Worm (Caenorhabditis elegans) whole organism, L4 larva: ENCODE measurements around the gene T21B10.3.

Source experiments
- F26F4.8 ChIP-seq: fragments of 200-800 bp; sonication (Bioruptor generic); conservative IDR thresholded peaks from 2 replicates; pipeline ENCODE4 v1.3.6; 2022; ENCODE audit warnings: missing genetic modification characterization, missing compliant biosample characterization
- F37D6.2 ChIP-seq: sonication (generic microtip); optimal IDR thresholded peaks from 2 replicates; lab custom pipeline; 2016; ENCODE audit warnings: mild to moderate bottlenecking, missing genetic modification characterization, missing compliant biosample characterization
- F44E2.7 ChIP-seq: fragments of 200-800 bp; sonication (Bioruptor generic); IDR thresholded peaks from 2 replicates; pipeline ENCODE4 v2.1.2; 2022; ENCODE audit warnings: missing genetic modification characterization, missing compliant biosample characterization
- F49E8.2 ChIP-seq: sonication (generic microtip); optimal IDR thresholded peaks from 2 replicates; lab custom pipeline; 2016; ENCODE audit warnings: missing compliant biosample characterization, mild to moderate bottlenecking, missing genetic modification characterization, borderline replicate concordance
- T26A8.4 ChIP-seq: fragments of 200-800 bp; sonication (Bioruptor generic); IDR thresholded peaks from 2 replicates; pipeline ENCODE4 v1.3.6; 2022; ENCODE audit warnings: missing genetic modification characterization, missing compliant biosample characterization
- Y105C5A.15 ChIP-seq: fragments of 200-800 bp; sonication (Bioruptor generic); IDR thresholded peaks from 2 replicates; pipeline ENCODE4 v1.3.6; 2022; ENCODE audit warnings: missing genetic modification characterization, missing compliant biosample characterization
- Y48G9A.11 ChIP-seq: fragments of 200-800 bp; sonication (Bioruptor generic); IDR thresholded peaks from 2 replicates; pipeline ENCODE4 v1.3.6; 2022; ENCODE audit warnings: missing genetic modification reagents, missing genetic modification characterization, missing compliant biosample characterization
- Y75B8A.6 ChIP-seq: fragments of 200-800 bp; sonication (Bioruptor generic); IDR thresholded peaks from 2 replicates; pipeline ENCODE4 v1.3.6; 2022; ENCODE audit warnings: missing genetic modification reagents, missing genetic modification characterization, missing compliant biosample characterization
- ZK337.2 ChIP-seq: fragments of 200-800 bp; sonication (Bioruptor generic); IDR thresholded peaks from 2 replicates; pipeline ENCODE4 v1.3.6; 2022; ENCODE audit warnings: missing genetic modification reagents, missing genetic modification characterization, missing compliant biosample characterization
- ZK546.5 ChIP-seq, 2 experiments: sonication (generic microtip); optimal IDR thresholded peaks; 2 replicates each; lab custom pipeline; 2017; ENCODE audit warnings: missing biosample characterization in 2 of 2, missing genetic modification characterization in 2 of 2
- aha-1 ChIP-seq: fragments of 150-350 bp; peaks from one replicate; lab custom pipeline; 2014; ENCODE audit warnings: missing biosample characterization, missing genetic modification characterization
- aly-2 ChIP-seq: sonication (generic microtip); optimal IDR thresholded peaks from 2 replicates; lab custom pipeline; 2018; ENCODE audit warnings: missing biosample characterization, missing genetic modification characterization
- arid-1 ChIP-seq: fragments of 200-800 bp; sonication (Bioruptor generic); conservative IDR thresholded peaks from 2 replicates; pipeline ENCODE4 v1.3.6; 2022; ENCODE audit warnings: missing genetic modification reagents, missing genetic modification characterization, missing compliant biosample characterization
- attf-4 ChIP-seq: sonication (generic microtip); optimal IDR thresholded peaks from 3 replicates; lab custom pipeline; 2017; ENCODE audit warnings: missing biosample characterization, missing genetic modification characterization
- ceh-28 ChIP-seq: fragments of 150-350 bp; optimal IDR thresholded peaks from 2 replicates; lab custom pipeline; 2014; ENCODE audit warnings: missing biosample characterization, missing genetic modification reagents, missing genetic modification characterization
- ceh-32 ChIP-seq: sonication (generic microtip); optimal IDR thresholded peaks from 2 replicates; lab custom pipeline; 2016; ENCODE audit warnings: mild to moderate bottlenecking, missing genetic modification characterization, missing compliant biosample characterization; ENCODE audit not compliant: poor library complexity
- ceh-44 ChIP-seq: fragments of 200-800 bp; sonication (Bioruptor generic); IDR thresholded peaks from 2 replicates; pipeline ENCODE4 v1.3.6; 2022; ENCODE audit warnings: missing genetic modification reagents, missing genetic modification characterization, missing compliant biosample characterization
- ceh-62 ChIP-seq: sonication (generic microtip); optimal IDR thresholded peaks from 2 replicates; lab custom pipeline; 2017; ENCODE audit warnings: missing biosample characterization, missing genetic modification characterization
- ceh-82 ChIP-seq: sonication (generic microtip); optimal IDR thresholded peaks from 2 replicates; lab custom pipeline; 2017; ENCODE audit warnings: missing biosample characterization, missing genetic modification characterization
- ces-1 ChIP-seq: fragments of 150-350 bp; sonication (generic microtip); optimal IDR thresholded peaks from 4 replicates; lab custom pipeline; 2014; ENCODE audit warnings: missing biosample characterization, missing genetic modification reagents, missing genetic modification characterization
- daf-19 ChIP-seq: fragments of 200-800 bp; sonication (Bioruptor generic); conservative IDR thresholded peaks from 2 replicates; pipeline ENCODE4 v1.3.6; 2022; ENCODE audit warnings: missing genetic modification characterization, missing compliant biosample characterization
- dmd-6 ChIP-seq: fragments of 200-800 bp; sonication (Bioruptor generic); IDR thresholded peaks from 2 replicates; pipeline ENCODE4 v1.3.6; 2022; ENCODE audit warnings: missing genetic modification reagents, missing genetic modification characterization, missing compliant biosample characterization
- dmd-8 ChIP-seq: fragments of 200-800 bp; sonication (Bioruptor generic); IDR thresholded peaks from 2 replicates; pipeline ENCODE4 v1.3.6; 2022; ENCODE audit warnings: missing genetic modification characterization, missing compliant biosample characterization
- dmd-9 ChIP-seq: fragments of 200-800 bp; sonication (Bioruptor generic); IDR thresholded peaks from 2 replicates; pipeline ENCODE4 v1.3.6; 2022; ENCODE audit warnings: missing genetic modification reagents, missing genetic modification characterization, missing compliant biosample characterization
- fkh-10 ChIP-seq: fragments of 150-350 bp; optimal IDR thresholded peaks from 2 replicates; lab custom pipeline; 2014; ENCODE audit warnings: missing biosample characterization, missing genetic modification reagents, missing genetic modification characterization
- gei-8 ChIP-seq: fragments of 200-800 bp; sonication (Bioruptor generic); optimal IDR thresholded peaks from 2 replicates; lab custom pipeline; 2018; ENCODE audit warnings: mild to moderate bottlenecking, missing genetic modification characterization, missing compliant biosample characterization
- hif-1 ChIP-seq, 2 experiments: sonication (generic microtip); optimal IDR thresholded peaks; 2 replicates each; lab custom pipeline; 2016 to 2017; ENCODE audit warnings: missing compliant biosample characterization in 2 of 2, missing genetic modification characterization in 2 of 2, missing genetic modification reagents in 2 of 2, missing genotype in 2 of 2, mild to moderate bottlenecking in 1 of 2
- jun-1 ChIP-seq: fragments of 150-350 bp; optimal IDR thresholded peaks from 2 replicates; lab custom pipeline; 2014; ENCODE audit warnings: missing biosample characterization, missing genetic modification reagents, missing genetic modification characterization
- lin-15B ChIP-seq: fragments of 150-350 bp; sonication (generic microtip); optimal IDR thresholded peaks from 3 replicates; lab custom pipeline; 2014; ENCODE audit warnings: missing biosample characterization, missing genetic modification characterization
- lin-38 ChIP-seq: fragments of 200-800 bp; sonication (Bioruptor generic); IDR thresholded peaks from 2 replicates; pipeline ENCODE4 v1.3.6; 2022; ENCODE audit warnings: missing genetic modification reagents, missing genetic modification characterization, missing compliant biosample characterization
- mdl-1 ChIP-seq, 2 experiments: fragments of 150-350 bp in 1 of 2; sonication (generic microtip) in 1 of 2; optimal IDR thresholded peaks; 2 replicates each; lab custom pipeline; 2014 to 2017; ENCODE audit warnings: missing biosample characterization in 2 of 2, missing genetic modification characterization in 2 of 2
- mep-1 ChIP-seq: fragments of 150-350 bp; sonication (generic microtip); optimal IDR thresholded peaks from 3 replicates; lab custom pipeline; 2014; ENCODE audit warnings: missing biosample characterization, missing genetic modification characterization
- mxl-3 ChIP-seq: fragments of 200-800 bp; sonication (Bioruptor generic); optimal IDR thresholded peaks from 2 replicates; lab custom pipeline; 2018; ENCODE audit warnings: mild to moderate bottlenecking, missing genetic modification characterization, missing compliant biosample characterization
- nhr-10 ChIP-seq: fragments of 150-350 bp; optimal IDR thresholded peaks from 2 replicates; lab custom pipeline; 2014; ENCODE audit warnings: missing biosample characterization, missing genetic modification characterization
- nhr-11 ChIP-seq: fragments of 150-350 bp; optimal IDR thresholded peaks from 2 replicates; lab custom pipeline; 2014; ENCODE audit warnings: missing biosample characterization, missing genetic modification characterization
- nhr-111 ChIP-seq: fragments of 200-800 bp; sonication (Bioruptor generic); optimal IDR thresholded peaks from 2 replicates; lab custom pipeline; 2018; ENCODE audit warnings: mild to moderate bottlenecking, missing genetic modification characterization, missing compliant biosample characterization
- nhr-28 ChIP-seq: fragments of 150-350 bp; optimal IDR thresholded peaks from 2 replicates; lab custom pipeline; 2014; ENCODE audit warnings: missing biosample characterization, missing genetic modification characterization
- nhr-42 ChIP-seq: fragments of 200-800 bp; sonication (Bioruptor generic); IDR thresholded peaks from 2 replicates; pipeline ENCODE4 v1.3.6; 2022; ENCODE audit warnings: missing genetic modification characterization, missing compliant biosample characterization
- nhr-6 ChIP-seq: fragments of 150-350 bp; optimal IDR thresholded peaks from 2 replicates; lab custom pipeline; 2014; ENCODE audit warnings: missing biosample characterization, missing genetic modification characterization
- nhr-76 ChIP-seq: fragments of 150-350 bp; optimal IDR thresholded peaks from 2 replicates; lab custom pipeline; 2014; ENCODE audit warnings: missing biosample characterization, missing genetic modification characterization
- nhr-77 ChIP-seq: fragments of 150-350 bp; optimal IDR thresholded peaks from 2 replicates; lab custom pipeline; 2014; ENCODE audit warnings: missing biosample characterization, missing genetic modification characterization
- pha-4 ChIP-seq, 2 experiments: fragments of 150-350 bp in 1 of 2; fragments of 200-800 bp in 1 of 2; sonication (Bioruptor generic) in 1 of 2; IDR thresholded peaks in 1 of 2; optimal IDR thresholded peaks in 1 of 2; 2 replicates each; pipeline versions ENCODE4 v1.3.6 to Lab custom; 2014 to 2022; ENCODE audit warnings: missing genetic modification characterization in 2 of 2, missing genetic modification reagents in 2 of 2, missing biosample characterization in 1 of 2, missing compliant biosample characterization in 1 of 2
- rbr-2 ChIP-seq: sonication (generic microtip); optimal IDR thresholded peaks from 2 replicates; lab custom pipeline; 2016; ENCODE audit warnings: missing genotype, missing genetic modification characterization, missing compliant biosample characterization
- sdz-12 ChIP-seq: fragments of 200-800 bp; sonication (Bioruptor generic); optimal IDR thresholded peaks from 2 replicates; lab custom pipeline; 2018; ENCODE audit warnings: mild to moderate bottlenecking, missing genetic modification characterization, missing compliant biosample characterization
- snpc-1.2 ChIP-seq: fragments of 200-800 bp; sonication (Bioruptor generic); IDR thresholded peaks from 2 replicates; pipeline ENCODE4 v1.3.6; 2022; ENCODE audit warnings: missing genetic modification reagents, missing genetic modification characterization, missing compliant biosample characterization
- spr-1 ChIP-seq: sonication (generic microtip); optimal IDR thresholded peaks from 2 replicates; lab custom pipeline; 2016; ENCODE audit warnings: mild to moderate bottlenecking, missing genetic modification characterization, missing compliant biosample characterization
- tag-97 ChIP-seq: fragments of 200-800 bp; sonication (Bioruptor generic); IDR thresholded peaks from 2 replicates; pipeline ENCODE4 v1.3.6; 2022; ENCODE audit warnings: missing genetic modification characterization, missing compliant biosample characterization
- tra-1 ChIP-seq: fragments of 200-800 bp; sonication (Bioruptor generic); IDR thresholded peaks from 2 replicates; pipeline ENCODE4 v1.3.6; 2022; ENCODE audit warnings: missing genetic modification reagents, missing genetic modification characterization, missing compliant biosample characterization
- unc-62 ChIP-seq, 3 experiments: fragments of 150-350 bp in 1 of 3; sonication (generic microtip); optimal IDR thresholded peaks in 2 of 3; peaks in 1 of 3; 1 replicate in 1 of 3; 2 replicates in 2 of 3; lab custom pipeline; 2014 to 2017; ENCODE audit warnings: missing biosample characterization in 3 of 3, missing genetic modification characterization in 3 of 3, missing genetic modification reagents in 3 of 3, missing genotype in 1 of 3
- zag-1 ChIP-seq: fragments of 150-350 bp; optimal IDR thresholded peaks from 2 replicates; lab custom pipeline; 2014; ENCODE audit warnings: missing biosample characterization, missing genetic modification characterization
- zfp-2 ChIP-seq: sonication (generic microtip); optimal IDR thresholded peaks from 2 replicates; lab custom pipeline; 2016; ENCODE audit warnings: mild to moderate bottlenecking, missing genetic modification characterization, missing compliant biosample characterization
- ztf-7 ChIP-seq: fragments of 150-350 bp; optimal IDR thresholded peaks from 2 replicates; lab custom pipeline; 2014; ENCODE audit warnings: missing biosample characterization, missing genetic modification characterization

T21B10.3 gene

ce11 chrII:8959081-8959480 is 24.9 kb downstream of the T21B10.3 start (continued):
- TF ChIP-seq aly-2 (no peak), Y48G9A.11 (GFP tag; lab: Robert Waterston, UW) (no peak), zag-1 (tag; lab: Kevin White, UChicago) (no peak), ceh-44 (GFP tag; lab: Robert Waterston, UW) (no peak), lin-38 (GFP tag; lab: Robert Waterston, UW) (no peak), ceh-82 (no peak), Y105C5A.15 (GFP tag; lab: Robert Waterston, UW) (no peak), snpc-1.2 (GFP tag; lab: Robert Waterston, UW) (no peak), ZK337.2 (GFP tag; lab: Robert Waterston, UW) (no peak), zfp-2 (tag; lab: Kevin White, UChicago) (no peak), nhr-11 (tag; lab: Kevin White, UChicago) (peak; percentile 46), ZK546.5 (tag; optimal IDR thresholded peaks at IDR 0.05; lab: Kevin White, UChicago) (no peak), jun-1 (no peak), mdl-1 (tag; optimal IDR thresholded peaks at IDR 0.05; lab: Kevin White, UChicago) (no peak), dmd-6 (no peak), tra-1 (GFP tag; lab: Robert Waterston, UW) (no peak), ceh-28 (no peak), rbr-2 (tag; lab: Kevin White, UChicago) (no peak), pha-4 (GFP tag; IDR thresholded peaks at IDR 0.05; lab: Robert Waterston, UW) (no peak), pha-4 (tag; optimal IDR thresholded peaks at IDR 0.05; lab: Kevin White, UChicago) (no peak), dmd-8 (no peak), gei-8 (GFP tag; lab: Kevin White, UChicago) (no peak), aha-1 (tag; lab: Kevin White, UChicago) (peak; percentile 79), nhr-76 (tag; lab: Kevin White, UChicago) (no peak), nhr-28 (tag; lab: Kevin White, UChicago) (peak; percentile 2), fkh-10 (no peak), ces-1 (GFP tag; lab: Kevin White, UChicago) (no peak), Y75B8A.6 (no peak), F44E2.7 (GFP tag; lab: Robert Waterston, UW) (no peak), F49E8.2 (tag; lab: Kevin White, UChicago) (no peak), ceh-32 (tag; lab: Kevin White, UChicago) (no peak), dmd-9 (GFP tag; lab: Robert Waterston, UW) (no peak), nhr-42 (no peak), unc-62 (GFP tag; optimal IDR thresholded peaks at IDR 0.05 in 1 of 2; lab: Kevin White, UChicago) (peak in 1 of 2 experiments; percentile 93), unc-62 (tag; optimal IDR thresholded peaks at IDR 0.05; lab: Kevin White, UChicago) (no peak), ceh-62 (no peak), F37D6.2 (no peak), ztf-7 (tag; lab: Kevin White, UChicago) (no peak), arid-1 (GFP tag; lab: Robert Waterston, UW) (no peak), mxl-3 (GFP tag; lab: Kevin White, UChicago) (no peak), F26F4.8 (GFP tag; lab: Robert Waterston, UW) (no peak), lin-15B (no peak), tag-97 (GFP tag; lab: Robert Waterston, UW) (no peak)

DNA sequence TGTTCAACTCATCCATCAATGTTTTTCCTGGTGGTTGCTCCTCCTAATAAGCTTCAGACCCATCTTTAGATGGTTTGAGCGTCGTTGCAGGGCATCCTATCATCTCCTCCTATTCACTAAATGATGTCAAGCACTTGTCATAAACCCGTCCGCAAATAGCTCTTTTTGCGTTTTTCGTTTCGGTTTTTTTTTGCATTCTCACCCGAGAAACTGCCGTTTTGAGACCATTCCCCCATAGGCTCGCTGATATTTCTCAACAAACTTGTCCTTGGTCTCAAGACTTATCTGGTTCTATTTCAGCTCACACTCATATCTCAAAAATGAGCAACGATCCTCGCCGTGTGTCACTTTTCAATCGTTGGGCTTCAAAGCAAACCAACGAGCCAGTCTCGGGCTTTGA is 26.2 kb downstream of the T21B10.3 start, which contains the start of gene cal-2:
cal-2 (plus strand) TSS at position 301 of the 400 bp plus-strand sequence.
- TF ChIP-seq mep-1 (tag; lab: Kevin White, UChicago): no peak
- no peak for TF ChIP-seq tra-1 (GFP tag; lab: Robert Waterston, UW)
- no peak for TF ChIP-seq zag-1 (tag; lab: Kevin White, UChicago)
- no peak for TF ChIP-seq Y75B8A.6
- no peak for TF ChIP-seq aha-1 (tag; lab: Kevin White, UChicago)
- no peak for TF ChIP-seq nhr-10 (tag; lab: Kevin White, UChicago)
- no peak for TF ChIP-seq aly-2
- TF ChIP-seq sdz-12: no peak
- TF ChIP-seq snpc-1.2 (GFP tag; lab: Robert Waterston, UW): no peak
- no peak for TF ChIP-seq nhr-111 (GFP tag; lab: Kevin White, UChicago)
- TF ChIP-seq spr-1 (tag; lab: Kevin White, UChicago): no peak
- no peak for TF ChIP-seq hif-1 (tag; optimal IDR thresholded peaks at IDR 0.05; lab: Kevin White, UChicago)
- TF ChIP-seq jun-1: no peak
- no peak for TF ChIP-seq Y48G9A.11 (GFP tag; lab: Robert Waterston, UW)
- no peak for TF ChIP-seq T26A8.4
- no peak for TF ChIP-seq ceh-82
- TF ChIP-seq daf-19 (GFP tag; lab: Robert Waterston, UW): no peak
- TF ChIP-seq nhr-77: no peak
- no peak for TF ChIP-seq attf-4
- no peak for TF ChIP-seq nhr-6 (tag; lab: Kevin White, UChicago)
